Worm (Caenorhabditis elegans) whole organism, L4 larva: ENCODE measurements around the gene cbp-3.

Experiments used
- F26F4.8 ChIP-seq: fragments of 200-800 bp; sonication (Bioruptor generic); conservative IDR thresholded peaks from 2 replicates; pipeline ENCODE4 v1.3.6; 2022; ENCODE audit warnings: missing genetic modification characterization, missing compliant biosample characterization
- F44E2.7 ChIP-seq: fragments of 200-800 bp; sonication (Bioruptor generic); IDR thresholded peaks from 2 replicates; pipeline ENCODE4 v2.1.2; 2022; ENCODE audit warnings: missing genetic modification characterization, missing compliant biosample characterization
- R02D3.7 ChIP-seq: fragments of 150-350 bp; sonication (generic microtip); optimal IDR thresholded peaks from 3 replicates; lab custom pipeline; 2014; ENCODE audit warnings: missing biosample characterization, missing genetic modification characterization
- Y105C5A.15 ChIP-seq: fragments of 200-800 bp; sonication (Bioruptor generic); IDR thresholded peaks from 2 replicates; pipeline ENCODE4 v1.3.6; 2022; ENCODE audit warnings: missing genetic modification characterization, missing compliant biosample characterization
- Y75B8A.6 ChIP-seq: fragments of 200-800 bp; sonication (Bioruptor generic); IDR thresholded peaks from 2 replicates; pipeline ENCODE4 v1.3.6; 2022; ENCODE audit warnings: missing genetic modification reagents, missing genetic modification characterization, missing compliant biosample characterization
- ZK337.2 ChIP-seq: fragments of 200-800 bp; sonication (Bioruptor generic); IDR thresholded peaks from 2 replicates; pipeline ENCODE4 v1.3.6; 2022; ENCODE audit warnings: missing genetic modification reagents, missing genetic modification characterization, missing compliant biosample characterization
- aha-1 ChIP-seq: fragments of 150-350 bp; peaks from one replicate; lab custom pipeline; 2014; ENCODE audit warnings: missing biosample characterization, missing genetic modification characterization
- aly-2 ChIP-seq: sonication (generic microtip); optimal IDR thresholded peaks from 2 replicates; lab custom pipeline; 2018; ENCODE audit warnings: missing biosample characterization, missing genetic modification characterization
- attf-4 ChIP-seq: sonication (generic microtip); optimal IDR thresholded peaks from 3 replicates; lab custom pipeline; 2017; ENCODE audit warnings: missing biosample characterization, missing genetic modification characterization
- ceh-20 ChIP-seq: fragments of 200-800 bp; sonication (Bioruptor generic); IDR thresholded peaks from 2 replicates; pipeline ENCODE4 v1.3.6; 2022; ENCODE audit warnings: missing genetic modification reagents, missing genetic modification characterization, missing compliant biosample characterization
- ceh-32 ChIP-seq: sonication (generic microtip); optimal IDR thresholded peaks from 2 replicates; lab custom pipeline; 2016; ENCODE audit warnings: mild to moderate bottlenecking, missing genetic modification characterization, missing compliant biosample characterization; ENCODE audit not compliant: poor library complexity
- daf-19 ChIP-seq: fragments of 200-800 bp; sonication (Bioruptor generic); conservative IDR thresholded peaks from 2 replicates; pipeline ENCODE4 v1.3.6; 2022; ENCODE audit warnings: missing genetic modification characterization, missing compliant biosample characterization
- dmd-8 ChIP-seq: fragments of 200-800 bp; sonication (Bioruptor generic); IDR thresholded peaks from 2 replicates; pipeline ENCODE4 v1.3.6; 2022; ENCODE audit warnings: missing genetic modification characterization, missing compliant biosample characterization
- dmd-9 ChIP-seq: fragments of 200-800 bp; sonication (Bioruptor generic); IDR thresholded peaks from 2 replicates; pipeline ENCODE4 v1.3.6; 2022; ENCODE audit warnings: missing genetic modification reagents, missing genetic modification characterization, missing compliant biosample characterization
- dpl-1 ChIP-seq: fragments of 150-350 bp; optimal IDR thresholded peaks from 2 replicates; lab custom pipeline; 2014; ENCODE audit warnings: missing biosample characterization, missing genetic modification reagents, missing genetic modification characterization
- duxl-1 ChIP-seq: sonication (generic microtip); optimal IDR thresholded peaks from 2 replicates; lab custom pipeline; 2016; ENCODE audit warnings: mild to moderate bottlenecking, missing genetic modification characterization, moderate library complexity, missing compliant biosample characterization; ENCODE audit not compliant: poor library complexity
- egl-27 ChIP-seq: sonication (generic microtip); optimal IDR thresholded peaks from 3 replicates; lab custom pipeline; 2017; ENCODE audit warnings: missing biosample characterization, missing genetic modification reagents, missing genetic modification characterization
- egl-43 ChIP-seq: fragments of 200-800 bp; sonication (Bioruptor generic); IDR thresholded peaks from 2 replicates; pipeline ENCODE4 v1.3.6; 2022; ENCODE audit warnings: missing genetic modification reagents, missing genetic modification characterization, missing compliant biosample characterization
- hlh-11 ChIP-seq: fragments of 200-800 bp; sonication (Bioruptor generic); optimal IDR thresholded peaks from 2 replicates; lab custom pipeline; 2018; ENCODE audit warnings: mild to moderate bottlenecking, missing genetic modification characterization, missing compliant biosample characterization
- lin-29 ChIP-seq: fragments of 200-800 bp; sonication (Bioruptor generic); IDR thresholded peaks from 2 replicates; pipeline ENCODE4 v1.3.6; 2022; ENCODE audit warnings: missing genetic modification reagents, missing genetic modification characterization, missing compliant biosample characterization
- lin-39 ChIP-seq: fragments of 150-350 bp; optimal IDR thresholded peaks from 2 replicates; lab custom pipeline; 2014; ENCODE audit warnings: missing biosample characterization, missing genetic modification reagents, missing genetic modification characterization
- lir-3 ChIP-seq: sonication (generic microtip); optimal IDR thresholded peaks from 2 replicates; lab custom pipeline; 2016; ENCODE audit warnings: mild to moderate bottlenecking, missing genetic modification characterization, missing compliant biosample characterization
- lsy-2 ChIP-seq, 2 experiments: fragments of 150-350 bp in 1 of 2; sonication (generic microtip) in 1 of 2; optimal IDR thresholded peaks; 2 replicates each; lab custom pipeline; 2014 to 2017; ENCODE audit warnings: missing biosample characterization in 2 of 2, missing genetic modification characterization in 2 of 2
- madf-9 ChIP-seq: fragments of 200-800 bp; sonication (Bioruptor generic); conservative IDR thresholded peaks from 2 replicates; pipeline ENCODE4 v1.3.6; 2022; ENCODE audit warnings: missing genetic modification reagents, missing genetic modification characterization, missing compliant biosample characterization
- mdt-29 ChIP-seq: fragments of 200-800 bp; sonication (Bioruptor generic); IDR thresholded peaks from 2 replicates; pipeline ENCODE4 v1.3.6; 2022; ENCODE audit warnings: missing genetic modification reagents, missing genetic modification characterization, missing compliant biosample characterization
- mep-1 ChIP-seq: fragments of 150-350 bp; sonication (generic microtip); optimal IDR thresholded peaks from 3 replicates; lab custom pipeline; 2014; ENCODE audit warnings: missing biosample characterization, missing genetic modification characterization
- mxl-3 ChIP-seq: fragments of 200-800 bp; sonication (Bioruptor generic); optimal IDR thresholded peaks from 2 replicates; lab custom pipeline; 2018; ENCODE audit warnings: mild to moderate bottlenecking, missing genetic modification characterization, missing compliant biosample characterization
- nhr-10 ChIP-seq: fragments of 150-350 bp; optimal IDR thresholded peaks from 2 replicates; lab custom pipeline; 2014; ENCODE audit warnings: missing biosample characterization, missing genetic modification characterization
- nhr-11 ChIP-seq: fragments of 150-350 bp; optimal IDR thresholded peaks from 2 replicates; lab custom pipeline; 2014; ENCODE audit warnings: missing biosample characterization, missing genetic modification characterization
- nhr-237 ChIP-seq: sonication (generic microtip); optimal IDR thresholded peaks from 2 replicates; lab custom pipeline; 2017; ENCODE audit warnings: missing biosample characterization, missing genetic modification characterization
- nhr-25 ChIP-seq: sonication (generic microtip); optimal IDR thresholded peaks from 2 replicates; lab custom pipeline; 2017; ENCODE audit warnings: missing genetic modification characterization, mild to moderate bottlenecking, missing compliant biosample characterization, antibody characterized with exemption, moderate library complexity, borderline replicate concordance; ENCODE audit not compliant: insufficient read depth
- nhr-28 ChIP-seq: fragments of 150-350 bp; optimal IDR thresholded peaks from 2 replicates; lab custom pipeline; 2014; ENCODE audit warnings: missing biosample characterization, missing genetic modification characterization
- nhr-42 ChIP-seq: fragments of 200-800 bp; sonication (Bioruptor generic); IDR thresholded peaks from 2 replicates; pipeline ENCODE4 v1.3.6; 2022; ENCODE audit warnings: missing genetic modification characterization, missing compliant biosample characterization
- nhr-48 ChIP-seq: sonication (generic microtip); optimal IDR thresholded peaks from 2 replicates; lab custom pipeline; 2016; ENCODE audit warnings: mild to moderate bottlenecking, missing genetic modification characterization, missing compliant biosample characterization
- nhr-76 ChIP-seq: fragments of 150-350 bp; optimal IDR thresholded peaks from 2 replicates; lab custom pipeline; 2014; ENCODE audit warnings: missing biosample characterization, missing genetic modification characterization
- nhr-77 ChIP-seq: fragments of 150-350 bp; optimal IDR thresholded peaks from 2 replicates; lab custom pipeline; 2014; ENCODE audit warnings: missing biosample characterization, missing genetic modification characterization
- php-3 ChIP-seq: fragments of 200-800 bp; sonication (Bioruptor generic); IDR thresholded peaks from 2 replicates; pipeline ENCODE4 v1.3.6; 2022; ENCODE audit warnings: missing genetic modification reagents, missing genetic modification characterization, missing compliant biosample characterization
- rbr-2 ChIP-seq: sonication (generic microtip); optimal IDR thresholded peaks from 2 replicates; lab custom pipeline; 2016; ENCODE audit warnings: missing genotype, missing genetic modification characterization, missing compliant biosample characterization
- skn-1 ChIP-seq: fragments of 150-350 bp; optimal IDR thresholded peaks from 2 replicates; lab custom pipeline; 2014; ENCODE audit warnings: missing biosample characterization, missing genetic modification characterization
- snpc-4 ChIP-seq: fragments of 150-350 bp; optimal IDR thresholded peaks from 2 replicates; lab custom pipeline; 2014; ENCODE audit warnings: missing biosample characterization, missing genetic modification characterization
- spr-1 ChIP-seq: sonication (generic microtip); optimal IDR thresholded peaks from 2 replicates; lab custom pipeline; 2016; ENCODE audit warnings: mild to moderate bottlenecking, missing genetic modification characterization, missing compliant biosample characterization
- spr-3 ChIP-seq: fragments of 200-800 bp; sonication (Bioruptor generic); optimal IDR thresholded peaks from 2 replicates; lab custom pipeline; 2018; ENCODE audit warnings: mild to moderate bottlenecking, missing genetic modification characterization, missing compliant biosample characterization
- tag-97 ChIP-seq: fragments of 200-800 bp; sonication (Bioruptor generic); IDR thresholded peaks from 2 replicates; pipeline ENCODE4 v1.3.6; 2022; ENCODE audit warnings: missing genetic modification characterization, missing compliant biosample characterization
- tra-1 ChIP-seq: fragments of 200-800 bp; sonication (Bioruptor generic); IDR thresholded peaks from 2 replicates; pipeline ENCODE4 v1.3.6; 2022; ENCODE audit warnings: missing genetic modification reagents, missing genetic modification characterization, missing compliant biosample characterization
- unc-62 ChIP-seq, 3 experiments: fragments of 150-350 bp in 1 of 3; sonication (generic microtip); optimal IDR thresholded peaks in 2 of 3; peaks in 1 of 3; 1 replicate in 1 of 3; 2 replicates in 2 of 3; lab custom pipeline; 2014 to 2017; ENCODE audit warnings: missing biosample characterization in 3 of 3, missing genetic modification characterization in 3 of 3, missing genetic modification reagents in 3 of 3, missing genotype in 1 of 3
- vab-7 ChIP-seq: fragments of 200-800 bp; sonication (Bioruptor generic); IDR thresholded peaks from 2 replicates; pipeline ENCODE4 v1.3.6; 2022; ENCODE audit warnings: missing genetic modification reagents, missing genetic modification characterization, missing compliant biosample characterization
- ztf-11 ChIP-seq: fragments of 150-350 bp; optimal IDR thresholded peaks from 2 replicates; lab custom pipeline; 2014; ENCODE audit warnings: missing biosample characterization, missing genetic modification characterization
- ztf-7 ChIP-seq: fragments of 150-350 bp; optimal IDR thresholded peaks from 2 replicates; lab custom pipeline; 2014; ENCODE audit warnings: missing biosample characterization, missing genetic modification characterization

cbp-3 gene

ce11 chrIII:9892855-9893254, 20.9 kb upstream of the cbp-3 start, which contains the start of gene mam-7:
Gene mam-7, plus strand, starts transcription at chrIII:9893155.
- TF ChIP-seq rbr-2 (tag; lab: Kevin White, UChicago), result no peak

- TF ChIP-seq aha-1 (tag; lab: Kevin White, UChicago) (peak; percentile 54), daf-19 (no peak)
These were observed 14.1 kb upstream of the cbp-3 start for ce11 chrIII:9899720-9900119.

- no peak for TF ChIP-seq nhr-76 (tag; lab: Kevin White, UChicago)
- TF ChIP-seq ztf-7 (tag; lab: Kevin White, UChicago), result no peak
- no peak for TF ChIP-seq mdt-29 (GFP tag; lab: Robert Waterston, UW)
- no peak for TF ChIP-seq snpc-4 (tag; lab: Kevin White, UChicago)
- no peak for TF ChIP-seq php-3 (GFP tag; lab: Robert Waterston, UW)
- no peak for TF ChIP-seq dmd-9
- TF ChIP-seq lir-3 (tag; lab: Kevin White, UChicago), result no peak
- TF ChIP-seq aha-1 (tag; lab: Kevin White, UChicago), result no peak
- no peak for TF ChIP-seq egl-43 (GFP tag; lab: Robert Waterston, UW)
- TF ChIP-seq ztf-11 (tag; lab: Kevin White, UChicago), result no peak
- no peak for TF ChIP-seq nhr-237 (tag; lab: Kevin White, UChicago)
- no peak for TF ChIP-seq hlh-11 (tag; lab: Kevin White, UChicago)
- peak in 1 of 2 experiments; percentile 1 for TF ChIP-seq lsy-2 (tag; optimal IDR thresholded peaks at IDR 0.05; lab: Kevin White, UChicago)
- TF ChIP-seq F26F4.8 (GFP tag; lab: Robert Waterston, UW), result no peak
- no peak for TF ChIP-seq tra-1 (GFP tag; lab: Robert Waterston, UW)
- peak; percentile 9 for TF ChIP-seq nhr-77
- no peak for TF ChIP-seq spr-1 (tag; lab: Kevin White, UChicago)
- no peak for TF ChIP-seq dmd-8
- no peak for TF ChIP-seq skn-1 (tag; lab: Kevin White, UChicago)
- no peak for TF ChIP-seq R02D3.7 (tag; lab: Kevin White, UChicago)
- TF ChIP-seq nhr-42, result no peak
- no peak for TF ChIP-seq lin-29 (GFP tag; lab: Robert Waterston, UW)
- no peak for TF ChIP-seq duxl-1 (tag; lab: Kevin White, UChicago)
- TF ChIP-seq spr-3 (GFP tag; lab: Kevin White, UChicago), result no peak
- TF ChIP-seq lin-39 (tag; lab: Kevin White, UChicago), result no peak
- no peak for TF ChIP-seq Y75B8A.6 (GFP tag; lab: Robert Waterston, UW)
- TF ChIP-seq egl-27 (tag; lab: Kevin White, UChicago), result no peak
- TF ChIP-seq aly-2 (tag; lab: Kevin White, UChicago), result no peak
- peak; percentile 44 for TF ChIP-seq mep-1 (tag; lab: Kevin White, UChicago)
- TF ChIP-seq tag-97, result no peak
- no peak for TF ChIP-seq nhr-25 (tag; lab: Kevin White, UChicago)
- no peak for TF ChIP-seq ceh-32 (tag; lab: Kevin White, UChicago)
- TF ChIP-seq dpl-1 (GFP tag; lab: Kevin White, UChicago), result no peak
- TF ChIP-seq mxl-3 (GFP tag; lab: Kevin White, UChicago), result no peak
- no peak for TF ChIP-seq Y105C5A.15 (GFP tag; lab: Robert Waterston, UW)
- no peak for TF ChIP-seq ZK337.2 (GFP tag; lab: Robert Waterston, UW)
- no peak for TF ChIP-seq nhr-48 (tag; lab: Kevin White, UChicago)
- TF ChIP-seq F44E2.7 (GFP tag; lab: Robert Waterston, UW), result no peak
- TF ChIP-seq vab-7 (GFP tag; lab: Robert Waterston, UW), result no peak
- TF ChIP-seq unc-62 (GFP tag; optimal IDR thresholded peaks at IDR 0.05 in 1 of 2; lab: Kevin White, UChicago), result peak in 1 of 2 experiments; percentile 91
- no peak for TF ChIP-seq unc-62 (tag; optimal IDR thresholded peaks at IDR 0.05; lab: Kevin White, UChicago)
- peak; percentile 33 for TF ChIP-seq nhr-28 (tag; lab: Kevin White, UChicago)
- no peak for TF ChIP-seq nhr-11 (tag; lab: Kevin White, UChicago)
- TF ChIP-seq madf-9 (GFP tag; lab: Robert Waterston, UW), result no peak
- no peak for TF ChIP-seq ceh-20 (GFP tag; lab: Robert Waterston, UW)
- TF ChIP-seq rbr-2 (tag; lab: Kevin White, UChicago), result no peak
- no peak for TF ChIP-seq nhr-10
- TF ChIP-seq attf-4 (tag; lab: Kevin White, UChicago), result no peak
These were observed 10.0 kb upstream of the cbp-3 start for ce11 chrIII:9903694-9904292.
